Worm (Caenorhabditis elegans) whole organism, L2 larva: ENCODE results near the gene gck-2.

Experiments used
- ceh-16 ChIP-seq: fragments of 150-350 bp; optimal IDR thresholded peaks from 2 replicates; lab custom pipeline; 2014; ENCODE audit warnings: missing biosample characterization, missing genetic modification characterization
- unc-62 ChIP-seq: fragments of 150-350 bp; optimal IDR thresholded peaks from 2 replicates; lab custom pipeline; 2014; ENCODE audit warnings: missing biosample characterization, missing genetic modification reagents, missing genetic modification characterization

DNA sequence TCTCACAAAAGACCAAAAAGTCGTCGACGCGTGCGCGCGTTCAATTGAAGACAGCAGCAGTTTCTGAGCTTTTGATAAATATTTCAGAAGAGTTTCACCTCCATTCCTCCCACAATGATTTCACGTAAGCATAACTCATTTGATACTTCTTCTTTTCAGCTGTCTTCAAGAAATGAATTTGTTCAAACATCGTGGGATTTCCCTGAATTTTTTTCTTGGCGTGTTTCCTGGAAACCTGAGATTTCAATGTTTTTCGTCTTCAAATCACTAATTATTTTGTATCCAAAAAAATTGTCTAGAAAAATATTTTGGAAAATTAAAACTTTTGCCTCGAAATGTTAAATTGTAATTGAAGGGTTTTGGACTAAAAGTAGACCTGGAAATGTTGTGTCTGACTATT is 14.0 kb downstream of the gck-2 start:
- no peak for TF ChIP-seq unc-62 (GFP tag; lab: Kevin White, UChicago)
- no peak for TF ChIP-seq ceh-16 (tag; lab: Kevin White, UChicago)
